Fruit fly (Drosophila melanogaster) whole organism: Measurements from ENCODE around the gene Acat2.

Source experiments
- EcR ChIP-seq, 2 experiments: fragments of >200 bp; optimal IDR thresholded peaks; 2 replicates each; lab custom pipeline; 2017; ENCODE audit warnings: missing biosample characterization in 2 of 2, missing genetic modification characterization in 2 of 2, missing genetic modification reagents in 2 of 2
- pan ChIP-seq: fragments of >200 bp; optimal IDR thresholded peaks from 2 replicates; lab custom pipeline; 2017

DNA sequence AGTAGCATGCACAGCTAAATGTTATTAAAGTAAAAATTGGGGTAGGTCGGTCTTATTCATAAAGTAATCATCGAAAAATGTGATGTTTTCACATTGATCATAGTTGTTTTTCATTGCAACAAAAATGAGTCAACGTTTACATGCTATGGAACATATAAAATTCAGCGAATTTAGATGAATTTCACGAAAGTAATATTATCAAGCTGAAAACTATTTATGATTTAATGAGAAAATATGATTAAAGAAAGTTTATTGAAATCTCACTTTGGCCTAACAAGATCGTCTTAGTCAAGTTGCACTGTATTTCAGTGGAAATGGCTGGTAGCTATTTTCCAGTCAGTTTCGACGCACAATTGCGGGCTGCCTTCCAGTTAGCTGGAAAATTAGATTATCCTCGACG is 46.2 kb downstream of the Acat2 start:
- no peak for TF ChIP-seq pan (lab: Kevin White, UChicago)
- TF ChIP-seq EcR (GFP tag; optimal IDR thresholded peaks at IDR 0.05; lab: Kevin White, UChicago), result no peak
